Worm (Caenorhabditis elegans) whole organism, early embryonic: ENCODE data around the gene C47G2.3.

ENCODE experiments used
- F13C5.2 ChIP-seq: sonication (generic microtip); optimal IDR thresholded peaks from 2 replicates; lab custom pipeline; 2017; ENCODE audit warnings: mild to moderate bottlenecking, missing genetic modification characterization, inconsistent platforms, missing compliant biosample characterization
- ama-1 ChIP-seq: fragments of 150-350 bp; optimal IDR thresholded peaks from 2 replicates; lab custom pipeline; 2014
- flt-1 ChIP-seq: fragments of 200-800 bp; sonication (Bioruptor generic); IDR thresholded peaks from 2 replicates; pipeline ENCODE4 v1.3.6; 2022; ENCODE audit warnings: missing genetic modification characterization, missing compliant biosample characterization
- hmg-4 ChIP-seq: fragments of 200-800 bp; sonication (Bioruptor generic); optimal IDR thresholded peaks from 2 replicates; lab custom pipeline; 2018; ENCODE audit warnings: mild to moderate bottlenecking, missing genetic modification characterization, missing compliant biosample characterization
- sea-1 ChIP-seq: fragments of 200-800 bp; sonication (Bioruptor generic); conservative IDR thresholded peaks from 2 replicates; pipeline ENCODE4 v1.3.6; 2022; ENCODE audit warnings: missing genetic modification characterization, missing compliant biosample characterization
- tbx-11 ChIP-seq: fragments of 200-800 bp; sonication (Bioruptor generic); IDR thresholded peaks from 2 replicates; pipeline ENCODE4 v1.3.6; 2022; ENCODE audit warnings: missing genetic modification characterization, missing compliant biosample characterization
- tbx-37 ChIP-seq: fragments of 200-800 bp; sonication (Bioruptor generic); conservative IDR thresholded peaks from 2 replicates; pipeline ENCODE4 v1.3.6; 2022; ENCODE audit warnings: missing genetic modification reagents, missing genetic modification characterization, missing compliant biosample characterization
- tra-4 ChIP-seq: sonication (generic microtip); optimal IDR thresholded peaks from 2 replicates; lab custom pipeline; 2017; ENCODE audit warnings: missing genetic modification characterization, missing compliant biosample characterization

- TF ChIP-seq tbx-37 (GFP tag; lab: Robert Waterston, UW) (no peak), ama-1 (lab: Kevin White, UChicago) (no peak), sea-1 (GFP tag; lab: Robert Waterston, UW) (no peak), flt-1 (GFP tag; lab: Robert Waterston, UW) (no peak), hmg-4 (no peak), tra-4 (tag; lab: Kevin White, UChicago) (no peak), F13C5.2 (tag; lab: Kevin White, UChicago) (no peak), tbx-11 (GFP tag; lab: Robert Waterston, UW) (no peak)
Observed at ce11 chrII:11246506-11246905, 43.5 kb downstream of the C47G2.3 start.
